Fruit fly (Drosophila melanogaster) whole organism, prepupa: ENCODE data around the gene CG7367.

Experiments used
- Blimp-1 ChIP-seq: fragments of 200-800 bp; sonication (Bioruptor generic); optimal IDR thresholded peaks from 3 replicates; lab custom pipeline; 2017; ENCODE audit warnings: missing biosample characterization, missing genetic modification characterization, mild to moderate bottlenecking, moderate library complexity, missing genetic modification reagents
- CG10669 ChIP-seq: fragments of 200-800 bp; sonication (Bioruptor generic); optimal IDR thresholded peaks from 3 replicates; lab custom pipeline; 2018; ENCODE audit warnings: missing biosample characterization, mild to moderate bottlenecking, missing genetic modification characterization, moderate library complexity
- CG11902 ChIP-seq: fragments of 200-800 bp; sonication (Bioruptor generic); optimal IDR thresholded peaks from 3 replicates; lab custom pipeline; 2016; ENCODE audit warnings: missing biosample characterization, missing genetic modification characterization
- CG1621 ChIP-seq: fragments of 200-800 bp; sonication (Bioruptor generic); optimal IDR thresholded peaks from 3 replicates; lab custom pipeline; 2018; ENCODE audit warnings: missing biosample characterization, mild to moderate bottlenecking, missing genetic modification characterization
- CG16779 ChIP-seq: fragments of 200-800 bp; sonication (Bioruptor generic); optimal IDR thresholded peaks from 3 replicates; lab custom pipeline; 2017; ENCODE audit warnings: missing biosample characterization, mild to moderate bottlenecking, missing genetic modification characterization
- CG3032 ChIP-seq: fragments of 200-800 bp; optimal IDR thresholded peaks from 2 replicates; lab custom pipeline; 2019; ENCODE audit warnings: missing biosample characterization, mild to moderate bottlenecking, missing genetic modification characterization, moderate library complexity
- CG4318 ChIP-seq: fragments of 200-800 bp; sonication (Bioruptor generic); optimal IDR thresholded peaks from 3 replicates; lab custom pipeline; 2017; ENCODE audit warnings: missing biosample characterization, mild to moderate bottlenecking, missing genetic modification characterization
- CG6163 ChIP-seq: fragments of 200-800 bp; sonication (Bioruptor generic); IDR thresholded peaks from 3 replicates; pipeline ENCODE4 v1.3.6; 2022; ENCODE audit warnings: missing biosample characterization, missing genetic modification characterization
- CG6276 ChIP-seq: fragments of 200-800 bp; sonication (Bioruptor generic); optimal IDR thresholded peaks from 2 replicates; lab custom pipeline; 2017; ENCODE audit warnings: missing biosample characterization, mild to moderate bottlenecking, missing genetic modification characterization
- CG6792 ChIP-seq: fragments of 200-800 bp; sonication (Bioruptor generic); optimal IDR thresholded peaks from 3 replicates; lab custom pipeline; 2016; ENCODE audit warnings: missing biosample characterization, missing genetic modification characterization
- CG6808 ChIP-seq: fragments of 200-800 bp; sonication (Bioruptor generic); optimal IDR thresholded peaks from 3 replicates; lab custom pipeline; 2017; ENCODE audit warnings: missing biosample characterization, missing genetic modification characterization, mild to moderate bottlenecking, moderate library complexity, missing genetic modification reagents
- CG6854 ChIP-seq: fragments of 200-800 bp; sonication (Bioruptor generic); optimal IDR thresholded peaks from 2 replicates; lab custom pipeline; 2017; ENCODE audit warnings: missing biosample characterization, mild to moderate bottlenecking, missing genetic modification characterization
- CG8319 ChIP-seq: fragments of 200-800 bp; sonication (Bioruptor generic); optimal IDR thresholded peaks from 3 replicates; lab custom pipeline; 2016; ENCODE audit warnings: missing biosample characterization, missing genetic modification characterization
- CG8632 ChIP-seq: fragments of 200-800 bp; sonication (Bioruptor generic); optimal IDR thresholded peaks from 3 replicates; lab custom pipeline; 2016; ENCODE audit warnings: missing biosample characterization, missing genetic modification characterization
- CG9139 ChIP-seq: fragments of 200-800 bp; sonication (Bioruptor generic); optimal IDR thresholded peaks from 3 replicates; lab custom pipeline; 2017; ENCODE audit warnings: missing biosample characterization, mild to moderate bottlenecking, missing genetic modification characterization
- Eip75B ChIP-seq: fragments of 200-800 bp; sonication (Bioruptor generic); optimal IDR thresholded peaks from 3 replicates; lab custom pipeline; 2016; ENCODE audit warnings: missing biosample characterization, missing genetic modification characterization
- Eip78C ChIP-seq: fragments of 200-800 bp; sonication (Bioruptor generic); peaks from one replicate; lab custom pipeline; 2016; ENCODE audit warnings: missing biosample characterization, missing genetic modification characterization
- Eip93F ChIP-seq: fragments of 200-800 bp; sonication (Bioruptor generic); optimal IDR thresholded peaks from 2 replicates; lab custom pipeline; 2016; ENCODE audit warnings: missing biosample characterization, mild to moderate bottlenecking, missing genetic modification characterization
- Gug ChIP-seq: fragments of 200-800 bp; sonication (Bioruptor generic); IDR thresholded peaks from 2 replicates; pipeline ENCODE4 v1.3.6; 2022; ENCODE audit warnings: missing biosample characterization, missing genetic modification characterization
- Hr4 ChIP-seq: fragments of 200-800 bp; sonication (Bioruptor generic); optimal IDR thresholded peaks from 3 replicates; lab custom pipeline; 2016; ENCODE audit warnings: missing biosample characterization, missing genetic modification characterization
- Met ChIP-seq: fragments of 200-800 bp; sonication (Bioruptor generic); optimal IDR thresholded peaks from 3 replicates; lab custom pipeline; 2016; ENCODE audit warnings: missing biosample characterization, missing genetic modification characterization
- OdsH ChIP-seq: fragments of 200-800 bp; sonication (Bioruptor generic); optimal IDR thresholded peaks from 3 replicates; lab custom pipeline; 2016; ENCODE audit warnings: missing biosample characterization, missing genetic modification characterization
- Sox102F ChIP-seq: fragments of 200-800 bp; sonication (Bioruptor generic); optimal IDR thresholded peaks from 2 replicates; lab custom pipeline; 2016; ENCODE audit warnings: missing biosample characterization, mild to moderate bottlenecking, missing genetic modification characterization
- Sox15 ChIP-seq: fragments of 200-800 bp; sonication (Bioruptor generic); optimal IDR thresholded peaks from 3 replicates; lab custom pipeline; 2016; ENCODE audit warnings: missing biosample characterization, missing genetic modification characterization
- achi ChIP-seq: fragments of 200-800 bp; sonication (Bioruptor generic); optimal IDR thresholded peaks from 3 replicates; lab custom pipeline; 2016; ENCODE audit warnings: missing biosample characterization, missing genetic modification characterization
- acj6 ChIP-seq: fragments of 200-800 bp; sonication (Bioruptor generic); optimal IDR thresholded peaks from 3 replicates; lab custom pipeline; 2016; ENCODE audit warnings: missing biosample characterization, missing genetic modification characterization
- dsx ChIP-seq: fragments of 200-800 bp; optimal IDR thresholded peaks from 3 replicates; lab custom pipeline; 2019; ENCODE audit warnings: missing biosample characterization, mild to moderate bottlenecking, missing genetic modification characterization, moderate library complexity; ENCODE audit not compliant: poor library complexity, severe bottlenecking
- fd59A ChIP-seq: fragments of 200-800 bp; sonication (Bioruptor generic); optimal IDR thresholded peaks from 2 replicates; lab custom pipeline; 2017; ENCODE audit warnings: missing biosample characterization, mild to moderate bottlenecking, missing genetic modification characterization, missing genetic modification reagents
- fd85E ChIP-seq: fragments of 200-800 bp; sonication (Bioruptor generic); optimal IDR thresholded peaks from 3 replicates; lab custom pipeline; 2016; ENCODE audit warnings: missing biosample characterization, missing genetic modification characterization
- fkh ChIP-seq: fragments of 200-800 bp; sonication (Bioruptor generic); optimal IDR thresholded peaks from 3 replicates; lab custom pipeline; 2017; ENCODE audit warnings: missing biosample characterization, mild to moderate bottlenecking, missing genetic modification characterization, moderate library complexity
- net ChIP-seq: fragments of 200-800 bp; sonication (Bioruptor generic); optimal IDR thresholded peaks from 3 replicates; lab custom pipeline; 2016; ENCODE audit warnings: missing biosample characterization, missing genetic modification characterization
- pdm3 ChIP-seq: fragments of 200-800 bp; sonication (Bioruptor generic); optimal IDR thresholded peaks from 3 replicates; lab custom pipeline; 2016; ENCODE audit warnings: missing biosample characterization, missing genetic modification characterization
- salr ChIP-seq, 2 experiments: fragments of 200-800 bp; sonication (Bioruptor generic); optimal IDR thresholded peaks; 3 replicates each; lab custom pipeline; 2016 to 2018; ENCODE audit warnings: missing biosample characterization in 2 of 2, missing genetic modification characterization in 2 of 2, mild to moderate bottlenecking in 1 of 2
- ss ChIP-seq, 2 experiments: fragments of 200-800 bp; sonication (Bioruptor generic); optimal IDR thresholded peaks; 2 replicates in 1 of 2; 3 replicates in 1 of 2; lab custom pipeline; 2017 to 2018; ENCODE audit warnings: mild to moderate bottlenecking in 2 of 2, missing biosample characterization in 2 of 2, missing genetic modification characterization in 2 of 2, moderate library complexity in 1 of 2
- svp ChIP-seq: fragments of 200-800 bp; sonication (Bioruptor generic); peaks from one replicate; lab custom pipeline; 2016; ENCODE audit warnings: missing biosample characterization, missing genetic modification characterization
- vri ChIP-seq: fragments of 200-800 bp; sonication (Bioruptor generic); optimal IDR thresholded peaks from 3 replicates; lab custom pipeline; 2016; ENCODE audit warnings: missing biosample characterization, mild to moderate bottlenecking, missing genetic modification characterization

Gene CG7367

dm6 chr2L:8030693-8031210 is 8.8 kb downstream of the CG7367 start, which contains the start of gene Cka (continued):
- no peak for TF ChIP-seq CG8319
- no peak for TF ChIP-seq fd85E (GFP tag; lab: Kevin White, UChicago)
- no peak for TF ChIP-seq OdsH (GFP tag; lab: Kevin White, UChicago)
- no peak for TF ChIP-seq salr (GFP tag; optimal IDR thresholded peaks at IDR 0.05; lab: Kevin White, UChicago)
- no peak for TF ChIP-seq Met
- no peak for TF ChIP-seq Sox15 (GFP tag; lab: Kevin White, UChicago)
- TF ChIP-seq CG16779 (tag; lab: Kevin White, UChicago) = no peak
- no peak for TF ChIP-seq Gug (GFP tag; lab: Robert Waterston, UW)
- TF ChIP-seq Eip75B (GFP tag; lab: Kevin White, UChicago) = no peak
- no peak for TF ChIP-seq CG6792 (GFP tag; lab: Kevin White, UChicago)
- no peak for TF ChIP-seq Sox102F (GFP tag; lab: Kevin White, UChicago)
- TF ChIP-seq Hr4 (GFP tag; lab: Kevin White, UChicago) = no peak
- no peak for TF ChIP-seq achi (GFP tag; lab: Kevin White, UChicago)
- TF ChIP-seq CG11902 (GFP tag; lab: Kevin White, UChicago) = no peak
- TF ChIP-seq net (GFP tag; lab: Kevin White, UChicago) = peak; percentile 13
- TF ChIP-seq CG4318 = no peak
- TF ChIP-seq vri = peak; percentile 35
- TF ChIP-seq CG9139 (GFP tag; lab: Kevin White, UChicago) = peak; percentile 27
- TF ChIP-seq Blimp-1 (GFP tag; lab: Kevin White, UChicago) = no peak
- TF ChIP-seq svp (GFP tag; lab: Kevin White, UChicago) = no peak
- TF ChIP-seq CG6808 (GFP tag; lab: Kevin White, UChicago) = peak; percentile 14
- TF ChIP-seq dsx (GFP tag; lab: Kevin White, UChicago) = peak; percentile 42

- TF ChIP-seq Hr4 (GFP tag; lab: Kevin White, UChicago) = peak; percentile 25
- TF ChIP-seq CG6163 (GFP tag; lab: Robert Waterston, UW) = no peak
These were observed 9.5 kb downstream of the CG7367 start for dm6 chr2L:8030102-8030501.

- TF ChIP-seq CG10669 (GFP tag; lab: Kevin White, UChicago) (no peak), CG3032 (tag; lab: Kevin White, UChicago) (peak; percentile 7), CG6854 (peak; percentile 45), Eip78C (peak; percentile 71), fkh (GFP tag; lab: Kevin White, UChicago) (peak; percentile 89), achi (GFP tag; lab: Kevin White, UChicago) (peak; percentile 58), ss (GFP tag; optimal IDR thresholded peaks at IDR 0.05; lab: Kevin White, UChicago) (peak; percentile 36 to 38), Sox15 (GFP tag; lab: Kevin White, UChicago) (no peak)
These were observed 10.3 kb downstream of the CG7367 start, which contains the start of gene baf for dm6 chr2L:8029160-8029852. baf (plus strand) TSS chr2L:8029462.

dm6 chr2L:8024325-8024724 is 15.3 kb downstream of the CG7367 start:
- TF ChIP-seq Eip93F (GFP tag; lab: Kevin White, UChicago) (no peak), CG1621 (tag; lab: Kevin White, UChicago) (no peak), fd59A (no peak), CG6276 (GFP tag; lab: Kevin White, UChicago) (no peak), pdm3 (GFP tag; lab: Kevin White, UChicago) (no peak), CG8632 (GFP tag; lab: Kevin White, UChicago) (no peak), acj6 (GFP tag; lab: Kevin White, UChicago) (no peak), vri (no peak), fd85E (GFP tag; lab: Kevin White, UChicago) (no peak)
